Worm (Caenorhabditis elegans) whole organism, L3 larva: ENCODE measurements around the gene str-209.
A peak's percentile ranks its signal among the peaks of the same experiment; 100 is the strongest.

Experiments
- ama-1 ChIP-seq: fragments of 150-350 bp; optimal IDR thresholded peaks from 2 replicates; lab custom pipeline; 2018
- ceh-16 ChIP-seq: sonication (generic microtip); optimal IDR thresholded peaks from 2 replicates; lab custom pipeline; 2017; ENCODE audit warnings: missing biosample characterization, missing genetic modification characterization
- ceh-28 ChIP-seq: fragments of 150-350 bp; optimal IDR thresholded peaks from 2 replicates; lab custom pipeline; 2014; ENCODE audit warnings: missing biosample characterization, missing genetic modification reagents, missing genetic modification characterization
- ceh-82 ChIP-seq: fragments of 150-350 bp; optimal IDR thresholded peaks from 2 replicates; lab custom pipeline; 2014; ENCODE audit warnings: missing biosample characterization, missing genetic modification characterization
- ceh-9 ChIP-seq: sonication (generic microtip); optimal IDR thresholded peaks from 2 replicates; lab custom pipeline; 2018; ENCODE audit warnings: missing biosample characterization, missing genetic modification characterization
- daf-12 ChIP-seq: fragments of 150-350 bp; optimal IDR thresholded peaks from 2 replicates; lab custom pipeline; 2014; ENCODE audit warnings: missing biosample characterization, missing genetic modification reagents, missing genetic modification characterization
- elt-2 ChIP-seq: sonication (generic microtip); optimal IDR thresholded peaks from 2 replicates; lab custom pipeline; 2016; ENCODE audit warnings: missing genetic modification reagents, mild to moderate bottlenecking, missing genetic modification characterization, missing compliant biosample characterization
- eor-1 ChIP-seq, 2 experiments: fragments of 150-350 bp; optimal IDR thresholded peaks; 2 replicates each; lab custom pipeline; 2014 to 2018; ENCODE audit warnings: missing biosample characterization in 2 of 2, missing genetic modification characterization in 2 of 2
- fkh-10 ChIP-seq: sonication (generic microtip); optimal IDR thresholded peaks from 2 replicates; lab custom pipeline; 2017; ENCODE audit warnings: missing biosample characterization, missing genetic modification reagents, missing genetic modification characterization
- fkh-2 ChIP-seq: fragments of 150-350 bp; optimal IDR thresholded peaks from 2 replicates; lab custom pipeline; 2014; ENCODE audit warnings: missing biosample characterization, missing genetic modification reagents, missing genetic modification characterization
- fos-1 ChIP-seq: fragments of 150-350 bp; optimal IDR thresholded peaks from 2 replicates; lab custom pipeline; 2014; ENCODE audit warnings: missing biosample characterization, missing genetic modification characterization
- hmg-11 ChIP-seq: sonication (generic microtip); optimal IDR thresholded peaks from 2 replicates; lab custom pipeline; 2016; ENCODE audit warnings: missing genetic modification characterization, missing compliant biosample characterization
- lin-15B ChIP-seq: fragments of 150-350 bp; optimal IDR thresholded peaks from 2 replicates; lab custom pipeline; 2014; ENCODE audit warnings: missing biosample characterization, missing genetic modification characterization
- lin-39 ChIP-seq: fragments of 150-350 bp; optimal IDR thresholded peaks from 2 replicates; lab custom pipeline; 2018; ENCODE audit warnings: missing biosample characterization, missing genetic modification reagents, missing genetic modification characterization
- nfya-1 ChIP-seq: sonication (generic microtip); optimal IDR thresholded peaks from 2 replicates; lab custom pipeline; 2017; ENCODE audit warnings: missing genetic modification characterization, mild to moderate bottlenecking, missing compliant biosample characterization, antibody characterized with exemption, moderate library complexity; ENCODE audit not compliant: insufficient read depth
- nhr-23 ChIP-seq: fragments of 150-350 bp; optimal IDR thresholded peaks from 2 replicates; lab custom pipeline; 2014; ENCODE audit warnings: missing biosample characterization, missing genetic modification reagents, missing genetic modification characterization
- nhr-237 ChIP-seq: fragments of 150-350 bp; optimal IDR thresholded peaks from 2 replicates; lab custom pipeline; 2014; ENCODE audit warnings: missing biosample characterization, missing genetic modification characterization
- nhr-25 ChIP-seq: sonication (generic microtip); optimal IDR thresholded peaks from 2 replicates; lab custom pipeline; 2017; ENCODE audit warnings: missing biosample characterization, missing genetic modification characterization
- nhr-67 ChIP-seq: fragments of 150-350 bp; optimal IDR thresholded peaks from 2 replicates; lab custom pipeline; 2014; ENCODE audit warnings: missing biosample characterization, missing genetic modification characterization
- nhr-76 ChIP-seq: fragments of 150-350 bp; sonication (generic microtip); optimal IDR thresholded peaks from 5 replicates; lab custom pipeline; 2014; ENCODE audit warnings: missing biosample characterization, missing genetic modification characterization
- nhr-77 ChIP-seq: fragments of 150-350 bp; optimal IDR thresholded peaks from 2 replicates; lab custom pipeline; 2014; ENCODE audit warnings: missing biosample characterization, missing genetic modification characterization
- pha-4 ChIP-seq: fragments of 150-350 bp; optimal IDR thresholded peaks from 2 replicates; lab custom pipeline; 2014; ENCODE audit warnings: missing biosample characterization, missing genetic modification reagents, missing genetic modification characterization
- pqm-1 ChIP-seq: fragments of 150-350 bp; optimal IDR thresholded peaks from 2 replicates; lab custom pipeline; 2017; ENCODE audit warnings: missing biosample characterization, missing genetic modification characterization, inconsistent platforms
- sea-2 ChIP-seq: fragments of 150-350 bp; sonication (generic microtip); optimal IDR thresholded peaks from 4 replicates; lab custom pipeline; 2014; ENCODE audit warnings: missing biosample characterization, missing genetic modification reagents, missing genetic modification characterization
- snpc-4 ChIP-seq: fragments of 150-350 bp; optimal IDR thresholded peaks from 2 replicates; lab custom pipeline; 2014; ENCODE audit warnings: missing biosample characterization, missing genetic modification characterization
- tbx-2 ChIP-seq: sonication (generic microtip); optimal IDR thresholded peaks from 2 replicates; lab custom pipeline; 2016; ENCODE audit warnings: mild to moderate bottlenecking, missing genetic modification characterization, missing compliant biosample characterization
- zag-1 ChIP-seq: fragments of 150-350 bp; optimal IDR thresholded peaks from 2 replicates; lab custom pipeline; 2014; ENCODE audit warnings: missing biosample characterization, missing genetic modification characterization
- ztf-4 ChIP-seq: fragments of 150-350 bp; optimal IDR thresholded peaks from 2 replicates; lab custom pipeline; 2014; ENCODE audit warnings: missing biosample characterization, missing genetic modification characterization

Gene str-209

ce11 chrV:4987097-4987496, 38.4 kb downstream of the str-209 start, which contains the start of gene ncx-8:
Gene ncx-8 (minus strand): TSS chrV:4987197.
- TF ChIP-seq snpc-4 (tag; lab: Kevin White, UChicago): no peak
- TF ChIP-seq nhr-76 (tag; lab: Kevin White, UChicago): no peak
- TF ChIP-seq fkh-10 (GFP tag; lab: Kevin White, UChicago): no peak
- TF ChIP-seq lin-15B (tag; lab: Kevin White, UChicago): no peak
- no peak for TF ChIP-seq ztf-4 (tag; lab: Kevin White, UChicago)
- TF ChIP-seq nhr-237 (tag; lab: Kevin White, UChicago): no peak
- no peak for TF ChIP-seq zag-1
- no peak for TF ChIP-seq daf-12 (tag; lab: Kevin White, UChicago)
- no peak for TF ChIP-seq ceh-82 (tag; lab: Kevin White, UChicago)
- TF ChIP-seq pha-4 (tag; lab: Kevin White, UChicago): no peak
- TF ChIP-seq pqm-1 (tag; lab: Kevin White, UChicago): no peak
- no peak for TF ChIP-seq tbx-2
- no peak for TF ChIP-seq nhr-67 (tag; lab: Kevin White, UChicago)
- TF ChIP-seq sea-2 (GFP tag; lab: Kevin White, UChicago): no peak
- TF ChIP-seq nhr-25 (tag; lab: Kevin White, UChicago): no peak

- TF ChIP-seq ama-1 (lab: Kevin White, UChicago) (no peak), nhr-67 (tag; lab: Kevin White, UChicago) (no peak), eor-1 (tag; optimal IDR thresholded peaks at IDR 0.05; lab: Kevin White, UChicago) (no peak), daf-12 (tag; lab: Kevin White, UChicago) (no peak), nhr-237 (tag; lab: Kevin White, UChicago) (no peak), lin-39 (tag; lab: Kevin White, UChicago) (no peak), nfya-1 (tag; lab: Kevin White, UChicago) (no peak), ceh-9 (tag; lab: Kevin White, UChicago) (no peak), ceh-28 (tag; lab: Kevin White, UChicago) (no peak), fkh-2 (tag; lab: Kevin White, UChicago) (no peak), nhr-23 (tag; lab: Kevin White, UChicago) (no peak)
These were observed 46.4 kb downstream of the str-209 start, which contains the start of gene ncx-9 for ce11 chrV:4995155-4995554. Gene ncx-9 (minus strand): TSS chrV:4995255.

- TF ChIP-seq pqm-1 (tag; lab: Kevin White, UChicago): peak; percentile 27
- no peak for TF ChIP-seq ceh-16
- TF ChIP-seq eor-1 (tag; optimal IDR thresholded peaks at IDR 0.05; lab: Kevin White, UChicago): no peak
- TF ChIP-seq ztf-4 (tag; lab: Kevin White, UChicago): no peak
- TF ChIP-seq fos-1 (tag; lab: Kevin White, UChicago): no peak
- no peak for TF ChIP-seq pha-4 (tag; lab: Kevin White, UChicago)
- peak; percentile 57 for TF ChIP-seq elt-2
- TF ChIP-seq hmg-11: no peak
- no peak for TF ChIP-seq nhr-77 (tag; lab: Kevin White, UChicago)
These were observed 51.7 kb downstream of the str-209 start, which contains the start of gene ugt-7 for ce11 chrV:5000406-5000805. Gene ugt-7 (minus strand): TSS chrV:5000566.
